Worm (Caenorhabditis elegans): ENCODE measurements around the gene mbl-1.
A peak's percentile ranks its signal among the peaks of the same experiment; 100 is the strongest.

DNA sequence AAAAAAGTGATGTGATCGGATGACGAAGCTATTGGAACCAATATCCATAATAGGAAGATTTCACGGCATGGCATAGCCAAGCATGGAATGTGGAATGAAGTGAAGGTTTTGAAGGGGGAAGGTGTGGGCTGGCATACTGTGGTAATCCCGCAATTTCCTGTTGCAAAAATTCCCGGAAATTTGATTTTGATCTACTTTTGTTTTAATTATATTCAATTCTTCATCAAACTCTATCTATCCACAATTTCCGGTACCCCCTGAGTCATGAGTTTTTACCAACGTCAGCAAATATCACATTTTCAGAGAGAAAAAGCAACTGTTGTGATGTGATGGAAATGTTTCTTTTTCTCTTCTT is 77.0 kb downstream of the mbl-1 start, which contains the start of gene gcy-11:
- TF ChIP-seq aly-2 (tag; optimal IDR thresholded peaks at IDR 0.05) = no peak
- TF ChIP-seq nhr-237 (tag; optimal IDR thresholded peaks at IDR 0.05) = no peak
- no peak for TF ChIP-seq nhr-47 (tag; optimal IDR thresholded peaks at IDR 0.05)
- no peak for TF ChIP-seq pqm-1 (tag; optimal IDR thresholded peaks at IDR 0.05)
- TF ChIP-seq fkh-8 (tag; optimal IDR thresholded peaks at IDR 0.05) = peak; percentile 23
- TF ChIP-seq pag-3 (tag; optimal IDR thresholded peaks at IDR 0.05; ENCODE audit: borderline replicate concordance, insufficient read depth) = no peak
- no peak for TF ChIP-seq unc-30 (tag; optimal IDR thresholded peaks at IDR 0.05)
- no peak for TF ChIP-seq lin-14 (GFP tag; optimal IDR thresholded peaks at IDR 0.05)
- TF ChIP-seq nhr-77 (tag; optimal IDR thresholded peaks at IDR 0.05) = no peak
- TF ChIP-seq nhr-90 (tag; optimal IDR thresholded peaks at IDR 0.05; ENCODE audit: poor library complexity) = no peak
- no peak for TF ChIP-seq elt-3 (tag; optimal IDR thresholded peaks at IDR 0.05)
- TF ChIP-seq snu-23 (GFP tag; optimal IDR thresholded peaks at IDR 0.05) = peak; percentile 6
- TF ChIP-seq fkh-10 (GFP tag; optimal IDR thresholded peaks at IDR 0.05) = no peak
- no peak for TF ChIP-seq nhr-12 (tag; optimal IDR thresholded peaks at IDR 0.05)
